Fruit fly (Drosophila melanogaster) whole organism, larva: Measurements from ENCODE around the gene CG34180.

Source experiments
- noc ChIP-seq: fragments of 200-800 bp; sonication (Bioruptor generic); optimal IDR thresholded peaks from 3 replicates; lab custom pipeline; 2019; ENCODE audit warnings: missing biosample characterization, mild to moderate bottlenecking, missing genetic modification characterization, moderate library complexity

CG34180 gene

DNA sequence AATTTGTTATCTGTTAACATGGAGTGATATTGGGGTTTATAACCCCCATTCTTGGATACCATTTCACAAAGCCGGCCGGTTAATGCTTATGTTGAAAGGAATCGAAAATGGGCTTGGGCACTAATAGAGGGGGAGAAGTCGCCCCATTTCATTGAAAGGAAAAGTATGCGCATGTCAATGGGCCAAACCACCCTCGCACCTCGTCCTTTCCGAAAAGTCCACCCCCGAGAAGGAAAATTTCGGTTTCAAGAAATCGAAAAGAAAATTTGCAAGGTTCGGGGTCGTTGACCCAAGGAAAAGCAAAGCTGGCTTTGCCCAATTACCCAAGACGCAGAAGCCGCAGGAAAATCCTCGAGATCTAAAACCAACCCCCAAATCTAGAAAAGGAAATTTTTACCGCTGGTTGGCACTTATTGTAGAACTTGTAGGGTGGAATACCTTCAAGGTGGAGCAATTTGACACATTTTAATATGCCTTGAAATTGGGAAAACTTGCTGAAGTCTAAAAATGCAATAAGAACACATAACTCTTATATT, 16.6 kb downstream of the CG34180 start:
- no peak for TF ChIP-seq noc (tag; lab: Kevin White, UChicago)

dm6 chr2L:6077632-6078031, 17.3 kb downstream of the CG34180 start:
- TF ChIP-seq noc (tag; lab: Kevin White, UChicago) = no peak

- TF ChIP-seq noc (tag; lab: Kevin White, UChicago) = no peak
Measured at dm6 chr2L:6078757-6079351, 18.5 kb downstream of the CG34180 start.

DNA sequence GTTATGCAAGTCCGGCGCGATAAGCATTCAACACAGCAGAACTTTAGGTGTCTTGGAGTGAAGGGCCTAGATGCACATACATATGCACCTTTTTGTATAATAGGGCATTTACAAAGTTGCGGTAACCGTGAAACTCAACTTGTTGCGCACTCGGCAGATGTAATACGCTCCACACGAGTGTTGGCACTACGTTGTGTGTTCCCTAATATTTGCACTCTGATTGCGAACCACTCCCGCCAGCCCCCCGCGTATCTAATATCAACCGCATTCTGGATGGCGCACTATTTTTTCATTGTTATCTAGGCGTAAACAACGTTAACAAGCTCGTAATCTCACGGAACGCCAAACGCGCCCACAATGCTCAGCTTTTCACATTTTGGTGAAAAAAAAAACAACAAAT, 20.0 kb downstream of the CG34180 start:
- no peak for TF ChIP-seq noc (tag; lab: Kevin White, UChicago)

dm6 chr2L:6081134-6081832, 21.0 kb downstream of the CG34180 start:
- no peak for TF ChIP-seq noc (tag; lab: Kevin White, UChicago)

- no peak for TF ChIP-seq noc (tag; lab: Kevin White, UChicago)
Measured at dm6 chr2L:6082157-6082645, 21.9 kb downstream of the CG34180 start, which contains the start of gene Kr-h1. Gene Kr-h1, plus strand, starts transcription at chr2L:6082603.

DNA sequence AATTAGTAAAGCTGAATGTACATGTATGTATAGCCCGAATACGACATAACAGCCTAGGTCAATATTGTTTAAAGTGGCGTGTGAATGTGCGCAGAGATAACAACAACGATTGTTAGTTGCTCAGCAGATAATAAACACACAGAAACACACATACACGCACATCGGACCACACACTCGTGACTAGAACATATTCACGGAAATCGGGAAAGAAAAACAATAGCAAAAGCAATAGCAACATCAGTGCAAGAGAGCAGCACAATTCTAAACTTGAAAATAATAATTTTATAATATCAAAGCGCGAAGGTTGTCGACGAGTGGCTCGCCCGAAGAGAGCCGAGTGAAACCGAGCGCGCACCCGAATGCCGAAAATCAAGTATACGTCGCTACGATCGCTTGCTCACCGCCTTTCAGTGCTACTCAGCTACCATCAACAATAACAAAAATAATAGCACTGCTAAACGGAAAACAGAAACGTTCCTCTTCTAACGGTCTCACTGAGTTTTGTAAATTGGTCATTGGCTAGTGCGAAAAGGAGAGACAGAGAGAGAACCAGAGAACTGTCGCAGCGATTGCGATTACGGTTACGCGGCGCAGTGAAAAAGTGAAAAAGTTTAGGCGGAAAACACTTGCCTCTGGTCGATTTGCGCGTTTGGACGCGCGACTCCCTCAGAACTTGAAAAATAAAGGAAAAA, 22.8 kb downstream of the CG34180 start:
- TF ChIP-seq noc (tag; lab: Kevin White, UChicago) = peak; percentile 54

DNA sequence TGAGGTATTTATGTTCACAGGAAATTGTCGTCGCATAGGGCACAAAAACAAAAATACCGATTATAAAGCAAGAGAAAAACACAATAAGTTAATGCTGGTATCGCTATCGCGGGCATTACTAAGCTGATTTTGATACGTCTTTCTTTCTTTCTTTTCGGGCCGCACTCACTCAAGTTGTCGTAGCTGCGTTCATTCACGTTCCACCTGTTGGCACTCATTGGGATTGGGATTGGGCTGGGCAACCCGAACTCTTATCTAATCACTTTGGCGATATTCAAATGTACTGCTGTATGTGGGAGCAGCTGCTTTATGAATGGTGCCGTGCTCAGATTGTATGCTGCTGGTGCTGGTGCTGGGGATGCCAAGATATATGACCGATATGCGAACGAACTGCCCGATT, 24.4 kb downstream of the CG34180 start:
- TF ChIP-seq noc (tag; lab: Kevin White, UChicago) = no peak

DNA sequence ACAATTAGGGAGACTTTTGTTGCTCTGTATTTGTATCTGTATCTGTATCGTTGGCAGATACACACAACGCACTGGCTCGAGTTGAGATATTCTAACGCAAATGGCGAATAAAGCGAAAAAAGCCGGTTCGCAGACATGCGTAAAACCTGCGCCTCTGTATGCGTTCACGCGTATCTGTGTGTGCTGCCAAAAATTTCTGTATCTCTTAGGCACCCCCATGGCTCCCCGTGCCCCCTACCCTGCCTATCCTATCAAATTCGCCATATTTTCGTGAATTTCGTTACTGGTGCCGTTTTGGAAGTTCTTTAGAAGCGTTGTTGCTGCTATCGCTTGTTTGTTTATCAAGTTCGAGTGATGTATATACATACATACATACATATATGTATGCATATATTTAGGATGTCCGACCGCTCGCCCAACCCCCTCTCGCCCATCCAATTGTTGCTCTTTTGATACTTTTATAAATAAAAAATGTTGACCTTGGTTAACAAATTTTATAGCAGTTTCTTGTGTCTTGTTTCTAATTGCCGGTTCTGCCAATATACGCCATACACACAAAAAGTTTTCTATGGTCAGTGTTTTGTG, 25.5 kb downstream of the CG34180 start:
- TF ChIP-seq noc (tag; lab: Kevin White, UChicago) = peak; percentile 58

DNA sequence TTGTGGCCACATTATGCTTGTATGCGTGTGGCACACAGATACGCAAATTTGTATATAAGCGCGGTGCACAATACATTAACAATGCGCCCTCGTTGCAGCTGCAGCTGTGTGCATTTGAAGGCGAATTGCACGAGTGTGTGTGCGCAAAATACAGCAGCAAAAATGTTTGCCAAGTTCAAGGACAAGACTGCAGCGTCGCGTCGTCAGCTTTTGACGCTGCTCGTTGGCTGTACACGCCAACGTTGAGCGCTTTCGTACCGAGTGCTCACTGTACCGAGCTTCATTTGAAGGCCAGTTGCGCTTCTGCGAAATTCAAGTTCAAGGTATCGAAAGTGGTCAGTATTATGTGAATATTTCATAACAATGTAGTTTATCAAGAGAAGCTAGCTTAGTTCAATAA, 26.5 kb downstream of the CG34180 start:
- TF ChIP-seq noc (tag; lab: Kevin White, UChicago) = no peak

dm6 chr2L:6087685-6088084, 27.4 kb downstream of the CG34180 start:
- no peak for TF ChIP-seq noc (tag; lab: Kevin White, UChicago)

- TF ChIP-seq noc (tag; lab: Kevin White, UChicago) = peak; percentile 65
Measured at dm6 chr2L:6088371-6089365, 28.4 kb downstream of the CG34180 start.

dm6 chr2L:6089604-6090198, 29.4 kb downstream of the CG34180 start:
- no peak for TF ChIP-seq noc (tag; lab: Kevin White, UChicago)

- peak; percentile 22 for TF ChIP-seq noc (tag; lab: Kevin White, UChicago)
Measured at dm6 chr2L:6090365-6090764, 30.1 kb downstream of the CG34180 start.
